Fruit fly (Drosophila melanogaster): ENCODE results near the gene CG13055.

- TF ChIP-seq dsx (GFP tag; optimal IDR thresholded peaks at IDR 0.05; ENCODE audit: poor library complexity, severe bottlenecking) (no peak), Sox102F (GFP tag; optimal IDR thresholded peaks at IDR 0.05) (no peak), Smox (GFP tag; optimal IDR thresholded peaks at IDR 0.05) (no peak), Ets96B (tag; optimal IDR thresholded peaks at IDR 0.05) (no peak), Lpt (GFP tag; optimal IDR thresholded peaks at IDR 0.05) (no peak), CG8319 (GFP tag; optimal IDR thresholded peaks at IDR 0.05) (no peak), Eip78C (GFP tag) (no peak), CG15336 (GFP tag; IDR thresholded peaks at IDR 0.05) (no peak), acj6 (GFP tag; optimal IDR thresholded peaks at IDR 0.05) (no peak), Met (GFP tag; optimal IDR thresholded peaks at IDR 0.05) (no peak), achi (GFP tag; optimal IDR thresholded peaks at IDR 0.05) (no peak), CG6276 (GFP tag; optimal IDR thresholded peaks at IDR 0.05) (no peak), eg (GFP tag; IDR thresholded peaks at IDR 0.05) (no peak), Hr4 (GFP tag; optimal IDR thresholded peaks at IDR 0.05) (no peak)
These were observed 9.3 kb upstream of the CG13055 start, which contains the start of gene CG34247 for dm6 chr3L:16261505-16261904.

Measured in whole organism, prepupa.